Worm (Caenorhabditis elegans): Measurements from ENCODE around the gene T02E9.6.
A peak's percentile ranks its signal among the peaks of the same experiment; 100 is the strongest.

Gene T02E9.6

DNA sequence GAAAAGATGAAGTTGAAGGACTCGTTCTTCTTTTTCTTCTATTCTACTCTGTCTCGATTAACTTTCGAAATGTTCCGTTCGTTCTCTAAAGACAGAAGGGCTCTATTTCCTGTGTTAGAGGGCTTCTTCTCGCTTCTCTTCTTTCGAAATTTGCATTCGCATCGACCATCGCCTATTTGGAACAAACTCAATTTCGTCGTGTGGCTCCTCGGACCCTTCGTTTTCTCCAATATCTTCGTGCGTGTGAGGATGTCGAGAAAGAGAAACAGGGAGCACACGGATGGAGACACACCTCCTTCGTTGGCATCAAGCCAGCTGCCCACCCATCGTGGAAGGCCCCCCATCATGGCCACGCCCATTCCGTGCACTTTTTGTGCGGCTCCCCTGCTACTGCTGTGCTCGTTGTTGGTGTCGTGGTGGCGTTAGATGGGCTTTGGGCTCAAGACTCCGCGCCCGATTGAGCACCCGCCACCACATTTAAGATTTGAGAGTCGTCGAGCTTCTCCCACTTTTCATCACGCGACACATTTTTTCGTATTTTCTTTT lies 7.1 kb upstream of the T02E9.6 start:
- TF ChIP-seq flt-1 (GFP tag; IDR thresholded peaks at IDR 0.05) (no peak), hmg-4 (GFP tag; optimal IDR thresholded peaks at IDR 0.05) (peak; percentile 20), scrt-1 (GFP tag; IDR thresholded peaks at IDR 0.05) (0 out of 2 replicates have a peak, but pooled peaks have one; percentile 32)

DNA sequence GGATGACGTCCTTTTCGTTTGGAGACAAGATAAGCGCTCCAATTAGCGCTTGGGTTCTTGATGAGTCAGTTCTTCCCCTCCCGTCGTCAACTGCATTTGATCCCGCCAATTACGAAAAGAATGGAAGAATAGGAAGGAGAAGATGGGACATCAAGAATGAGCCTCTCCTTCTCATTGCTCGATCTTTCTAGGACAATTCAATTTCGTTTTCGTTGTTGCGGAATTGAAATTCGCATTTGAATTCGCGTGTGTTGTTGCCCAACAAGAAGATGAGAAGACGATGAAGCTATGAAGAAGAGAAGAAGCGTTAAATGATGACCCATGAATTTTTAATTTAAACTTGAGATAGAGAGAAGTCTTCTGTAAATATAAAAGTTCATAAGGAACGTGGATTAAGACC lies 2.8 kb upstream of the T02E9.6 start:
- TF ChIP-seq ceh-13 (GFP tag; optimal IDR thresholded peaks at IDR 0.05) (no peak), tra-4 (tag; optimal IDR thresholded peaks at IDR 0.05) (no peak), F13C5.2 (tag; optimal IDR thresholded peaks at IDR 0.05) (no peak), hmg-4 (GFP tag; optimal IDR thresholded peaks at IDR 0.05) (no peak)

DNA sequence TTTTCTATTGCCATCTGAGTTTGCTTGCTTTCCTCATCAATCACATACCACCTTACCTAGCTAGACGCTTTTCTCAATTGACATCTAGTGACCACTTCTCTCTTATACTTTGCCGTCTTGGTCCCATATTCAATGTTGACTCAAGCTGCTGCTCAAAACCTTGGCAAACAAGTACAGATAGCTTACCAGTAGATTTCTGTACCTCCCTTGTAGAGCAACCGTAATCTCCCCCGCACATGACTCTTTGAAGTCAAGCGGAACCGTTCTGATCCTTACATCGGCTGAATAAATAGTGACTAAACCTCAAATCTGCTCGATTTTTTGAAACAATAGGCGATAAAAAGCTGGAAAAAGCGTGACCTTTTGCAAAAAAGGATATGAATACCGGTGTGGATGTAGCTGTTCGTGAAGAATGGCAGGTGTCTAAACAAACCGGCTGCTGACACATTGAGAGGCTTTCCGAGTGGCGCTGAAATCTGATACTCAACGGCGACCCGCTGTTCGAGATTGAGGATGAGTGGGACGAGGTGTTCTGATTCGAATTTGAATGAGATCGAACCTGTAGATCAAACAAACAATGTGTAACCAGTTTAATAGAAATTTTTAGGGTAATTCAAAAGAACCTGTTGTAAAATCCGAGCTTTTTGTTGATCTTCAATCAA lies 1.8 kb upstream of the T02E9.6 start:
- TF ChIP-seq tbx-11 (GFP tag; IDR thresholded peaks at IDR 0.05) (no peak), tra-4 (tag; optimal IDR thresholded peaks at IDR 0.05) (no peak), tbx-37 (GFP tag; conservative IDR thresholded peaks at IDR 0.05) (no peak), pes-1 (GFP tag; IDR thresholded peaks at IDR 0.05) (no peak), ets-7 (tag; optimal IDR thresholded peaks at IDR 0.05) (no peak), ceh-13 (GFP tag; optimal IDR thresholded peaks at IDR 0.05) (no peak), aly-1 (tag; optimal IDR thresholded peaks at IDR 0.05) (no peak), flt-1 (GFP tag; IDR thresholded peaks at IDR 0.05) (no peak), ama-1 (optimal IDR thresholded peaks at IDR 0.05) (no peak), B0310.2 (tag; optimal IDR thresholded peaks at IDR 0.05) (no peak), scrt-1 (GFP tag; IDR thresholded peaks at IDR 0.05) (no peak), hmbx-1 (tag; optimal IDR thresholded peaks at IDR 0.05) (no peak), hmg-4 (GFP tag; optimal IDR thresholded peaks at IDR 0.05) (no peak), F13C5.2 (tag; optimal IDR thresholded peaks at IDR 0.05) (no peak), ceh-36 (tag; optimal IDR thresholded peaks at IDR 0.05) (no peak), sea-1 (GFP tag; conservative IDR thresholded peaks at IDR 0.05) (no peak), hnd-1 (tag; optimal IDR thresholded peaks at IDR 0.05) (no peak)

DNA sequence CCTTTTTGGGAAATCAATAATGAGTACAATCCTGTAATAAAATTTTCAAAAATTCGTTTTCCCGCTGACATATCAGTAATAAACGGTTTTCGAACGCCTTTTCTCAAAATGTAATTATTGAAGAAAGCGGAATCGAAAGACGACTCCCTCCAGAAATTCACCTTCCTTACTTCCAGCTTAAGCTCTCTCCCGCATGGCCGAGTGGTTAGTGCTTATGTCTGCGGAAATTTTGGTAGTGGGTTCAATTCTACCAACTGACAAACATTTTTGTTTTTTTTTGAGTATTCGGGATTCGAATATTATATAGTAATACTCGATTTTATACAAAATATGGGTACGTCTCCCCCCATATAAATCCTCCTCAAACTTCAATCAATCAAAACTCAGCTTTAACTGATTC lies 2.3 kb downstream of the T02E9.6 start:
- TF ChIP-seq flt-1 (GFP tag; IDR thresholded peaks at IDR 0.05), result 0 out of 2 replicates have a peak, but pooled peaks have one; percentile 30

DNA sequence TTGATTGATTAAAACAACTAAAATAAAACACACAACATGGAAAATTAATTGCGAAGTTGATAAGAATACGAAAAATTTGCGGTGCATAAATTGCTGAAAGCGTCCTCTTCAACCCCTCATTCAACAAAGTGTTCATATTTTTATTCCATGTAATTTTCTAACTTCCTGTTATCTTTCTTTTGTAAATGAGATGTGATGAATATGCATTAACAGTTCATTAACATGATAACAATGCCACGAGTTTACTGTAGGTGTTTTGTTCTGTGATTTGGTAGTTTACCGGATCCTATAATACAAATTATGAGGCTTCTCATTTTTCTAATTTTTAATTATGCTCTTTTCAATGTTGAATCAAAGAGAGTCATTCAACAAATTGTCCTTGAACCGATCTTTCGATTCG lies 5.0 kb downstream of the T02E9.6 start, which contains the start of gene F47G9.6:
Gene F47G9.6, plus strand, starts transcription at position 301 of the 400 bp plus-strand sequence.
- TF ChIP-seq aly-1 (tag; optimal IDR thresholded peaks at IDR 0.05), result no peak
- no peak for TF ChIP-seq scrt-1 (GFP tag; IDR thresholded peaks at IDR 0.05)
- TF ChIP-seq hnd-1 (tag; optimal IDR thresholded peaks at IDR 0.05), result no peak

DNA sequence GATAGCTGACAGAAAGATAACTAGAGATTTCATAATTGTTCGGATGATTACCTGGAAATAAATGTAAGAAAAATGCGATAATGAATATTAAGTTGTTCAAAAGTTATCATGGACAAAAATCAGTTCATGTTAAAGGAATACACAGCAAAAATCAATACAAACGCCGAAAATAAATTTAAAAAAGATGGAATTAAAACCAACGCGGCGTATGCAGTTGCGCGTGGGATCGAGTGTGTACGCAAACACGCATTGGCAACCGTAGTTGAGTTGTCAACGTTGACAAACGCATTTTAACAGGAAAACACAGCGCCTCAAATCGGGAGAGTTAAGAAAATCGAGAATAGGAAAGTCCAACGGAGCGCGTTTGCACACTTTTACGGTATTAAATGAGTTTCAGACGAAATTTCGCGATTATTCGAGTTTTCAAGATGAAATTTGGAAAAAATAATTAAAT lies 7.2 kb downstream of the T02E9.6 start, which contains the start of gene tmed-10:
Gene tmed-10, minus strand, starts transcription at position 51 of the 454 bp plus-strand sequence.
- TF ChIP-seq flt-1 (GFP tag; IDR thresholded peaks at IDR 0.05) (peak; percentile 50; the same call in 1 of the 2 replicates), ceh-36 (tag; optimal IDR thresholded peaks at IDR 0.05) (no peak), tbx-37 (GFP tag; conservative IDR thresholded peaks at IDR 0.05) (no peak), ceh-13 (GFP tag; optimal IDR thresholded peaks at IDR 0.05) (no peak), hmg-4 (GFP tag; optimal IDR thresholded peaks at IDR 0.05) (no peak), ets-7 (tag; optimal IDR thresholded peaks at IDR 0.05) (no peak), hnd-1 (tag; optimal IDR thresholded peaks at IDR 0.05) (no peak)

DNA sequence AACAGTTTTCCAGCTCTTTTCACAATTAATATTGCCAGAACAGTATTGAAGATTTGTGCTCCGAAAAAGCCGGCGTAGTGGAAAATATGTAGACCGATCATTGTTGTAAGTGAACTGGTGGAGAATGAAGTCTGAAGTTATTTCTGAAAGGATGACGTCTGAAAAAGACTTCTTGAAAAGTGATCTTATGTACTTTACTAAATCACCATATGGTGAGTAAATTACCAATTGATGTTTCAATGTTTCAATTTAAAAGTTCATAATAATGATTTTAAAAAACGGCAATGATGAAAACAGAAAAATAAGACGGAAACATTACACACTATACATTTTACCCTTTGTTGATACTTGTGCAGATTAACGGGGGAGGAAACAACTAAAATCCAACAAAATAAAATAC lies 10.4 kb downstream of the T02E9.6 start, which contains the start of gene str-141:
Gene str-141, minus strand, starts transcription at position 101 of the 400 bp plus-strand sequence.
- TF ChIP-seq tbx-11 (GFP tag; IDR thresholded peaks at IDR 0.05) (no peak), tra-4 (tag; optimal IDR thresholded peaks at IDR 0.05) (no peak), ets-7 (tag; optimal IDR thresholded peaks at IDR 0.05) (no peak), hmg-4 (GFP tag; optimal IDR thresholded peaks at IDR 0.05) (no peak), pes-1 (GFP tag; IDR thresholded peaks at IDR 0.05) (no peak), sea-1 (GFP tag; conservative IDR thresholded peaks at IDR 0.05) (no peak), tbx-37 (GFP tag; conservative IDR thresholded peaks at IDR 0.05) (no peak), ama-1 (optimal IDR thresholded peaks at IDR 0.05) (no peak), flt-1 (GFP tag; IDR thresholded peaks at IDR 0.05) (no peak), B0310.2 (tag; optimal IDR thresholded peaks at IDR 0.05) (no peak), F13C5.2 (tag; optimal IDR thresholded peaks at IDR 0.05) (no peak), aly-1 (tag; optimal IDR thresholded peaks at IDR 0.05) (no peak), hmbx-1 (tag; optimal IDR thresholded peaks at IDR 0.05) (no peak), ceh-13 (GFP tag; optimal IDR thresholded peaks at IDR 0.05) (no peak)

DNA sequence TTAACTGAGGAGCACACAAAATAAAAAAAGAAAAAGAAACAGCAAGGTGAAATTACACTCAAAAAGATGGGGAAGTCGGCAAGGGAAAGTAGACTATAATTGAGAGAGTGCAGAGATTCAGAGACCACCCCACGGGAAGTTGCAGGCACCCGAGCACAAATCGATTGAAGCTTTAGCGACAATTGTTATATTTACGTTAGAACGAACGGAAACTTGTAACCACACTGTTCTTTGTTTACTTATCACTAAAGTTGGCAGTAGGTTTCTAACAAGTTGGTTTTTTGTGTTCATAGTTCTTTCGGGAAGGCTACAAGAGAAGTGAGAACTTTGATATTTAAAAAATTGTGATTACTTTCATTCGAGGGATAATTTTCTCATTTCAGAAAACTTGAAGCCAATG lies 12.4 kb downstream of the T02E9.6 start, which contains the start of gene F47G9.4:
Gene F47G9.4, minus strand, starts transcription at position 98 of the 400 bp plus-strand sequence.
- TF ChIP-seq hnd-1 (tag; optimal IDR thresholded peaks at IDR 0.05), result no peak
- TF ChIP-seq tra-4 (tag; optimal IDR thresholded peaks at IDR 0.05), result no peak
- no peak for TF ChIP-seq ets-7 (tag; optimal IDR thresholded peaks at IDR 0.05)
- TF ChIP-seq pes-1 (GFP tag; IDR thresholded peaks at IDR 0.05), result no peak
- TF ChIP-seq aly-1 (tag; optimal IDR thresholded peaks at IDR 0.05), result no peak
- no peak for TF ChIP-seq hmbx-1 (tag; optimal IDR thresholded peaks at IDR 0.05)
- no peak for TF ChIP-seq F13C5.2 (tag; optimal IDR thresholded peaks at IDR 0.05)
- TF ChIP-seq tbx-11 (GFP tag; IDR thresholded peaks at IDR 0.05), result no peak
- TF ChIP-seq flt-1 (GFP tag; IDR thresholded peaks at IDR 0.05), result no peak
- no peak for TF ChIP-seq hmg-4 (GFP tag; optimal IDR thresholded peaks at IDR 0.05)
